Fruit fly (Drosophila melanogaster) whole organism, adult: ENCODE data around the gene CG14569.

Experiments used
- CG11617 ChIP-seq: fragments of 200-800 bp; sonication (Bioruptor generic); optimal IDR thresholded peaks from 2 replicates; lab custom pipeline; 2017; ENCODE audit warnings: mild to moderate bottlenecking, missing biosample characterization, missing genetic modification reagents, missing genetic modification characterization
- CG12768 ChIP-seq: fragments of 200-800 bp; sonication (Bioruptor generic); optimal IDR thresholded peaks from 2 replicates; lab custom pipeline; 2017; ENCODE audit warnings: missing biosample characterization, missing genetic modification characterization, mild to moderate bottlenecking, moderate library complexity, missing genetic modification reagents
- CG14711 ChIP-seq: fragments of 200-800 bp; sonication (Bioruptor generic); optimal IDR thresholded peaks from 2 replicates; lab custom pipeline; 2018; ENCODE audit warnings: missing biosample characterization, mild to moderate bottlenecking, missing genetic modification characterization, moderate library complexity
- CG1620 ChIP-seq: fragments of 200-800 bp; sonication (Bioruptor generic); optimal IDR thresholded peaks from 2 replicates; lab custom pipeline; 2016; ENCODE audit warnings: missing biosample characterization, missing genetic modification characterization
- CG33017 ChIP-seq: fragments of 200-800 bp; sonication (Bioruptor generic); optimal IDR thresholded peaks from 2 replicates; lab custom pipeline; 2018; ENCODE audit warnings: missing biosample characterization, mild to moderate bottlenecking, missing genetic modification characterization, moderate library complexity
- CG5204 ChIP-seq: fragments of 200-800 bp; sonication (Bioruptor generic); optimal IDR thresholded peaks from 2 replicates; lab custom pipeline; 2016; ENCODE audit warnings: missing biosample characterization, missing genetic modification characterization
- CG7045 ChIP-seq: fragments of 200-800 bp; sonication (Bioruptor generic); optimal IDR thresholded peaks from 2 replicates; lab custom pipeline; 2017; ENCODE audit warnings: missing biosample characterization, mild to moderate bottlenecking, missing genetic modification characterization
- CG7101 ChIP-seq: fragments of 200-800 bp; sonication (Bioruptor generic); optimal IDR thresholded peaks from 2 replicates; lab custom pipeline; 2018; ENCODE audit warnings: missing biosample characterization, mild to moderate bottlenecking, missing genetic modification characterization, moderate library complexity
- Clk ChIP-seq: fragments of 200-800 bp; sonication (Bioruptor generic); optimal IDR thresholded peaks from 2 replicates; lab custom pipeline; 2017; ENCODE audit warnings: missing biosample characterization, missing genetic modification characterization
- Crg-1 ChIP-seq: fragments of 200-800 bp; sonication (Bioruptor generic); optimal IDR thresholded peaks from 2 replicates; lab custom pipeline; 2016; ENCODE audit warnings: missing biosample characterization, missing genetic modification characterization
- Hr96 ChIP-seq: fragments of 200-800 bp; sonication (Bioruptor generic); optimal IDR thresholded peaks from 2 replicates; lab custom pipeline; 2016; ENCODE audit warnings: missing biosample characterization, missing genetic modification characterization
- Mnt ChIP-seq: fragments of 200-800 bp; sonication (Bioruptor generic); optimal IDR thresholded peaks from 2 replicates; lab custom pipeline; 2016; ENCODE audit warnings: missing biosample characterization, mild to moderate bottlenecking, missing genetic modification characterization
- bab1 ChIP-seq: fragments of 200-800 bp; sonication (Bioruptor generic); optimal IDR thresholded peaks from 3 replicates; lab custom pipeline; 2019; ENCODE audit warnings: missing biosample characterization, mild to moderate bottlenecking, missing genetic modification characterization, moderate library complexity
- cic ChIP-seq: fragments of 200-800 bp; sonication (Bioruptor generic); optimal IDR thresholded peaks from 2 replicates; lab custom pipeline; 2017; ENCODE audit warnings: missing biosample characterization, mild to moderate bottlenecking, missing genetic modification characterization, moderate library complexity
- cnc ChIP-seq, 2 experiments: fragments of >200 bp; optimal IDR thresholded peaks; 2 replicates each; lab custom pipeline; 2017
- kay ChIP-seq: fragments of 200-800 bp; sonication (Bioruptor generic); peaks from one replicate; lab custom pipeline; 2016; ENCODE audit warnings: missing biosample characterization, missing genetic modification characterization, borderline replicate concordance
- ovo ChIP-seq: fragments of 200-800 bp; sonication (Bioruptor generic); optimal IDR thresholded peaks from 2 replicates; lab custom pipeline; 2016; ENCODE audit warnings: missing biosample characterization, missing genetic modification characterization
- pad ChIP-seq: fragments of 200-800 bp; sonication (Bioruptor generic); optimal IDR thresholded peaks from 3 replicates; lab custom pipeline; 2017; ENCODE audit warnings: missing biosample characterization, missing genetic modification characterization, mild to moderate bottlenecking, moderate library complexity, missing genetic modification reagents
- tj ChIP-seq: fragments of 200-800 bp; sonication (Bioruptor generic); optimal IDR thresholded peaks from 3 replicates; lab custom pipeline; 2017; ENCODE audit warnings: missing biosample characterization, mild to moderate bottlenecking, missing genetic modification characterization, moderate library complexity
- toe ChIP-seq: fragments of 200-800 bp; sonication (Bioruptor generic); optimal IDR thresholded peaks from 2 replicates; lab custom pipeline; 2016; ENCODE audit warnings: missing biosample characterization, missing genetic modification characterization

CG14569 gene

DNA sequence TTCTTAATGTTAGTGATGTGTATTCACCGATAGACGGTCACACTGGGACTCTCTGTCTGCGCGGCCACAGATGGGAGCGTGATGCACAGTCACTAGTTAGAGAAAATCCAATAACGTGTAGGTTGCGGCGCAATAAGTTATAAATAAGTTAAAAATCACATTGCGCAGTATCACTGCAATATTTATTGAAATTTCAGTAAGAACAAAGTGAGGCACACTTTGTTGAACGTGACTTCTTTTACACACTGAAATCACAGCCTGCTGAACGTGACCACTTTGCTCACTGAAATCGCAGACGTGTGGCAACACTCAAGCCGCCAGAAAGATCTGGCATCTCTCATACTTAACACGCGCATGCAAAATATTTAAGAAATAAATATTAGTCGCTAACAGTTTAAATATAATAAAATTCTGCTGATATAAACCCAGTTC, 2.7 kb downstream of the CG14569 start, which contains the start of the genes CG11247 and Polr2H:
Gene CG11247, minus strand, starts transcription at position 191 of the 432 bp plus-strand sequence.
Gene Polr2H, plus strand, starts transcription at position 317 of the 432 bp plus-strand sequence.
- TF ChIP-seq pad (GFP tag; lab: Kevin White, UChicago) (peak; percentile 42), cnc (optimal IDR thresholded peaks at IDR 0.05; lab: Kevin White, UChicago) (no peak), Crg-1 (peak; percentile 41), Hr96 (GFP tag; lab: Kevin White, UChicago) (peak; percentile 86), Clk (GFP tag; lab: Kevin White, UChicago) (peak; percentile 76), toe (GFP tag; lab: Kevin White, UChicago) (peak; percentile 92), CG1620 (GFP tag; lab: Kevin White, UChicago) (peak; percentile 84), kay (GFP tag; lab: Kevin White, UChicago) (peak; percentile 27), CG7101 (tag; lab: Kevin White, UChicago) (peak; percentile 75), cic (GFP tag; lab: Kevin White, UChicago) (no peak), tj (GFP tag; lab: Kevin White, UChicago) (peak; percentile 45), CG12768 (GFP tag; lab: Kevin White, UChicago) (peak; percentile 27), bab1 (GFP tag; lab: Kevin White, UChicago) (peak; percentile 87), CG11617 (GFP tag; lab: Kevin White, UChicago) (peak; percentile 56), CG5204 (GFP tag; lab: Kevin White, UChicago) (peak; percentile 84), CG33017 (tag; lab: Kevin White, UChicago) (peak; percentile 34), Mnt (GFP tag; lab: Kevin White, UChicago) (peak; percentile 83), CG7045 (GFP tag; lab: Kevin White, UChicago) (peak; percentile 64), ovo (GFP tag; lab: Kevin White, UChicago) (peak; percentile 15), CG14711 (tag; lab: Kevin White, UChicago) (peak; percentile 65)

DNA sequence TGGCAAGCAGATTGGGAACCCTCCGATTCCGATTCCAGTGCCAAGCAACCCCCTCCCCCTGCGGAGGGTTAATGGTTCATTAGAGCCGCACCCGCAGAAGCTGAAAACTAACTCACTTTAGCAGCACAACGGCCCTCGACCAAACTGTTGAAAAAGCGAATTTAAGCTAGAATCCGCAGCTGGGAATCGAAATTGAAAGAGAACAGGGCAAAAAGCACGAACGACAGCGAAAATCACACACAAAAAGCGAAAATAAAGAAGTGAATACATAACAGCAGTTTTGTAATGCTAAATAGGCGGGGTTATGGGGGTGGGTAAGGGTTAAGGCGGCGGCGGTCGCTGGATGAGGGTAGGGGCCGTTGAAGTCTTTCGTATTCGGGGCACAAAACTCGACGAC, 3.6 kb downstream of the CG14569 start:
- TF ChIP-seq cic (GFP tag; lab: Kevin White, UChicago) (no peak), tj (GFP tag; lab: Kevin White, UChicago) (peak; percentile 74), Hr96 (GFP tag; lab: Kevin White, UChicago) (no peak), Crg-1 (no peak)

DNA sequence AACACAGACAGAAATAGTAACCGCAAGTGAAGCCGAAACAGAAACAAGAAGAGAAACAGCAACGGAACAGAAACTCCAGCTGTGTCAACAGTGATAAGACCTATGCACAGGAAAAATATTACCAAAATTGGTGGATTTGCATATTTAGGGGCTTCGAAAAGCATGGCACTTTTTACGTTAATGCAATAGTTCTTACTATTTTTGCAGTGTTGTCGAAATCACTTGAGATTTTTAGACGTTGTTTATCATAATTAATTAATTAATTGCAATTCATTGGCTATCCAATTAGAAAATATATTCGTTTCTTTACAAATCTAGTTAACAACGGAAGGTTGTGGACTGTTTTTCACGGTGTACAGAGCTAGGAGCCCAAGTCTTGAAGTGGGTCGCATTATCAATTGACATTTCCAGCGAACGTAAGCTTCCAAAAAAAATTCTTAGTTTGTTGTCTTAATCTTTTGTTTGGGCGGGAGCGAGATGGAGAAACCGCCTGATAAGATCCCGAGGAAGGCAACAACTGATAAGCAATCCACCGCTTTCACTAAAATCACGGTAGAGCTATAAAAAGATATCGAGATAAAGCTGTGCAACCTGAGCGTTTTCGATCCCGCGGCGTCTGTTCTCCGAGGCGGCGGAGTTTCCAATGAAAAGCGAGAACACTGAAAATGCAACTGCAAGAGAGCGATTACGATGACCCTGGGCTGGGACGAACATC, 4.2 kb downstream of the CG14569 start:
- TF ChIP-seq CG7045 (GFP tag; lab: Kevin White, UChicago) = no peak
- TF ChIP-seq tj (GFP tag; lab: Kevin White, UChicago) = peak; percentile 48
- TF ChIP-seq cnc (optimal IDR thresholded peaks at IDR 0.05; lab: Kevin White, UChicago) = no peak
- TF ChIP-seq pad (GFP tag; lab: Kevin White, UChicago) = no peak
- no peak for TF ChIP-seq CG5204 (GFP tag; lab: Kevin White, UChicago)
- no peak for TF ChIP-seq kay (GFP tag; lab: Kevin White, UChicago)
- no peak for TF ChIP-seq CG12768 (GFP tag; lab: Kevin White, UChicago)
- TF ChIP-seq bab1 (GFP tag; lab: Kevin White, UChicago) = peak; percentile 13
- TF ChIP-seq Crg-1 = no peak
- TF ChIP-seq ovo (GFP tag; lab: Kevin White, UChicago) = no peak

DNA sequence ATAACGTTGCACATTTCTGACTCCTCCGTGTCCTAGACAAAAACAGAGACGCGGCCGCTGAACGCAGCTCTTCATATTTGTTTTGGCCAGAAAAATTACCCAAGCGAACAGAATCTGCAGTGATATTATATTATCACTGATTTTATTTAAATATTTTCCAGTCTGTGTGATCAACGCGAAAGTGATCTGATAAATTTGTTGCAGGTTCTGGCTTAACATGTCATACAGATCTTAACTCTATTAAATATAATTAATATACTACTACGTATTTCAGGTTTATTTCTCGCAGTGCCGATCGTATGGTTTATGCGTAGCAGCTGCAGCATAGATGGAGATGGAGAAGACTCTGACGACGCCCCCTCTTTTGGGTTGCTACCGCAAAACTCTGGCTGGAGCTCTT, 10.5 kb downstream of the CG14569 start:
- TF ChIP-seq CG14711 (tag; lab: Kevin White, UChicago) = no peak
- no peak for TF ChIP-seq CG1620 (GFP tag; lab: Kevin White, UChicago)
- TF ChIP-seq CG7045 (GFP tag; lab: Kevin White, UChicago) = no peak
- no peak for TF ChIP-seq CG33017 (tag; lab: Kevin White, UChicago)
- no peak for TF ChIP-seq Clk (GFP tag; lab: Kevin White, UChicago)
- no peak for TF ChIP-seq Crg-1
- TF ChIP-seq toe (GFP tag; lab: Kevin White, UChicago) = no peak
- no peak for TF ChIP-seq pad (GFP tag; lab: Kevin White, UChicago)
- TF ChIP-seq Hr96 (GFP tag; lab: Kevin White, UChicago) = no peak
- TF ChIP-seq tj (GFP tag; lab: Kevin White, UChicago) = no peak
- no peak for TF ChIP-seq CG11617 (GFP tag; lab: Kevin White, UChicago)
- TF ChIP-seq CG7101 (tag; lab: Kevin White, UChicago) = no peak
- TF ChIP-seq CG12768 (GFP tag; lab: Kevin White, UChicago) = no peak
- no peak for TF ChIP-seq bab1 (GFP tag; lab: Kevin White, UChicago)
- no peak for TF ChIP-seq kay (GFP tag; lab: Kevin White, UChicago)
- TF ChIP-seq CG5204 (GFP tag; lab: Kevin White, UChicago) = no peak

DNA sequence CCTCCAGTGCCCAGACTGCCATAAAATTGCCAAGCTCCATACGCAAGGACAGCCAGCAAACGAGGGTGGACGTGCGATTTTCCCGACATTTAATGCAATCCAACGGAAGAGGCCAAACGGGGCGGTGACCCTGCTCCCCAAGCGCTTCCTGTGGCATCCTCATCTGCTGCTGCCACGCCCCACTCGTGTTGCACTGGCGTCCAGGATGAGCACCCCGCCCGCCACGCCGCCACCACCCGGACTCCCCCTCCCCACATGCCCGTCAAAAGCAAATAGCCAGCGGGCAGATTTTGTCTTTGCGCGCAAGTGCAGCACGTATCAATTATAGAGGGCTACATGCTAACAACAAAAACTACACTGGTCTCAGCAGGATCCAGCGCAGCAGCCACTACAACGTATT, 13.1 kb downstream of the CG14569 start:
- no peak for TF ChIP-seq CG1620 (GFP tag; lab: Kevin White, UChicago)
- no peak for TF ChIP-seq toe (GFP tag; lab: Kevin White, UChicago)
- TF ChIP-seq Mnt (GFP tag; lab: Kevin White, UChicago) = no peak
- no peak for TF ChIP-seq pad (GFP tag; lab: Kevin White, UChicago)
- no peak for TF ChIP-seq CG5204 (GFP tag; lab: Kevin White, UChicago)
- TF ChIP-seq CG7045 (GFP tag; lab: Kevin White, UChicago) = no peak
- no peak for TF ChIP-seq Hr96 (GFP tag; lab: Kevin White, UChicago)
- no peak for TF ChIP-seq Clk (GFP tag; lab: Kevin White, UChicago)
- no peak for TF ChIP-seq tj (GFP tag; lab: Kevin White, UChicago)
- TF ChIP-seq CG7101 (tag; lab: Kevin White, UChicago) = no peak
- no peak for TF ChIP-seq bab1 (GFP tag; lab: Kevin White, UChicago)
- TF ChIP-seq CG14711 (tag; lab: Kevin White, UChicago) = no peak
- TF ChIP-seq CG33017 (tag; lab: Kevin White, UChicago) = no peak
- TF ChIP-seq ovo (GFP tag; lab: Kevin White, UChicago) = no peak
- no peak for TF ChIP-seq kay (GFP tag; lab: Kevin White, UChicago)
- no peak for TF ChIP-seq cic (GFP tag; lab: Kevin White, UChicago)
